Comparison of ENCODE assay signal across 2 worm cellular contexts in the genomic region with DNA sequence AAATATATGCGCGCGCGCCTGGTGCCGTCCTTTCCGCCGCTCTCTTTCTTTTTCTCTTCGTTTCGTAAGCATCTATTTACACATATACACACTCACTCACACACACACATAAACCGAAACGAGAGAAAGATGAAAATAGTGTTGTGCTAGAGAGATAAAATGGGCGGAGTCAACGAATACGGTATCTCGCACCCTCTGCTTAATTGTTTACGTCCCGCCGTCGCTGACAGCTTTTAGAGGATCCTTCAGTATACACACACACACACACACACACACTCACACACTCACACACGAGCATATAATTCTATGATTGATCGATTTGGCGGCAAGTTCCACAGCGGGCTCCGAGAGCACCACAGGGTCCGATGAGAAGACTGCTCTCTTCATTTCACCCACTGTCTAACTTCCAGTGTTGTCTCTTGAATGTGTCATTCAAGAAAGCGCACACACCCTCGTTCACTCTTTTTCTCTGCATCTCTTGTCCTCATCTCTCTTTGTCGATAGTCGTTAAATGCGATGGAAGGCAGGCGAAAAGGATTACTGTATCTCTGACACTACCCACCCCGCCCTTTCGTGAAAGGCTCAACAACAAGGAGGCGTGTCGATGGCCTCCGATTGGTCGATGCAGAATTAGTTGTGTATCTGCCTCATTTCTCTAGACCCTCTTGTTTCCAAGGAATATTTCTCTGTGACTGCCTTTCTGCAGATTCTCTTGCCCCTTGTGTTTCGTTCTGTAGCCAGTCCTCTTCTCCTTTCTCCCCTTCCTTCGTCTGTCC.
A peak's percentile ranks its signal among the peaks of the same experiment; 100 is the strongest.
TF ChIP-seq lines count a peak whose summit lies in the region.

No protein-coding gene starts in this region.

TF ChIP-seq in whole organism, L1 larva, 84 proteins besides CTCF, POLR2A, EP300 and RAD21 (continued from another document):
- TF ChIP-seq unc-130 (tag; optimal IDR thresholded peaks at IDR 0.05; lab: Kevin White, UChicago) (no peak), pag-3 (tag; optimal IDR thresholded peaks at IDR 0.05; lab: Kevin White, UChicago; ENCODE audit: borderline replicate concordance, insufficient read depth) (no peak), nhr-77 (tag; optimal IDR thresholded peaks at IDR 0.05; lab: Kevin White, UChicago) (peak; percentile 89), nhr-11 (tag; optimal IDR thresholded peaks at IDR 0.05; lab: Kevin White, UChicago) (peak; percentile 82), lin-13 (GFP tag; optimal IDR thresholded peaks at IDR 0.05; lab: Kevin White, UChicago) (peak; percentile 92), unc-98 (GFP tag; IDR thresholded peaks at IDR 0.05; lab: Robert Waterston, UW) (0 out of 2 replicates have a peak, but pooled peaks have one; percentile 16), nhr-28 (tag; optimal IDR thresholded peaks at IDR 0.05; lab: Kevin White, UChicago) (no peak), unc-62 (GFP tag; optimal IDR thresholded peaks at IDR 0.05; lab: Kevin White, UChicago) (no peak), nhr-47 (tag; optimal IDR thresholded peaks at IDR 0.05; lab: Kevin White, UChicago) (peak; percentile 95), mef-2 (tag; optimal IDR thresholded peaks at IDR 0.05; lab: Kevin White, UChicago) (peak; percentile 40), pqm-1 (tag; optimal IDR thresholded peaks at IDR 0.05; lab: Kevin White, UChicago) (no peak), egl-27 (tag; optimal IDR thresholded peaks at IDR 0.05; lab: Kevin White, UChicago) (peak; percentile 32 to 77), unc-30 (tag; optimal IDR thresholded peaks at IDR 0.05; lab: Kevin White, UChicago) (no peak), nhr-85 (tag; lab: Kevin White, UChicago) (peak; percentile 95), ceh-63 (GFP tag; optimal IDR thresholded peaks at IDR 0.05; lab: Kevin White, UChicago) (peak; percentile 49), nhr-20 (tag; optimal IDR thresholded peaks at IDR 0.05; lab: Kevin White, UChicago) (peak; percentile 95), lin-35 (GFP tag; optimal IDR thresholded peaks at IDR 0.05; lab: Kevin White, UChicago) (peak; percentile 77 to 83), hpl-2 (GFP tag; optimal IDR thresholded peaks at IDR 0.05; lab: Kevin White, UChicago) (peak; percentile 68), mab-9 (GFP tag; IDR thresholded peaks at IDR 0.05; lab: Robert Waterston, UW) (no peak; the same call in none of the 2 replicates), F16B12.6 (tag; optimal IDR thresholded peaks at IDR 0.05; lab: Kevin White, UChicago) (no peak), C04F5.9 (tag; optimal IDR thresholded peaks at IDR 0.05; lab: Kevin White, UChicago) (peak; percentile 73), vab-15 (tag; optimal IDR thresholded peaks at IDR 0.05; lab: Kevin White, UChicago) (peak; percentile 51), sptf-1 (tag; optimal IDR thresholded peaks at IDR 0.05; lab: Kevin White, UChicago) (no peak), sox-4 (tag; optimal IDR thresholded peaks at IDR 0.05; lab: Kevin White, UChicago) (peak; percentile 37), tbx-2 (tag; optimal IDR thresholded peaks at IDR 0.05; lab: Kevin White, UChicago) (peak; percentile 97), lin-39 (tag; optimal IDR thresholded peaks at IDR 0.05; lab: Kevin White, UChicago) (peak; percentile 84), grh-1 (GFP tag; IDR thresholded peaks at IDR 0.05; lab: Robert Waterston, UW) (peak; percentile 75), fkh-10 (GFP tag; optimal IDR thresholded peaks at IDR 0.05; lab: Kevin White, UChicago) (peak; percentile 89), nhr-71 (tag; optimal IDR thresholded peaks at IDR 0.05; lab: Kevin White, UChicago) (peak; percentile 98), nhr-19 (GFP tag; conservative IDR thresholded peaks at IDR 0.05; lab: Robert Waterston, UW) (peak; percentile 91)

TF ChIP-seq in whole organism, young adult, 124 proteins besides CTCF, POLR2A, EP300 and RAD21 (continued from another document):
- TF ChIP-seq pbrm-1 (GFP tag; IDR thresholded peaks at IDR 0.05; lab: Robert Waterston, UW) = peak; percentile 34; the same call in 1 of the 2 replicates
- TF ChIP-seq D2030.7 (GFP tag; IDR thresholded peaks at IDR 0.05; lab: Robert Waterston, UW) = no peak
- no peak for TF ChIP-seq attf-3 (GFP tag; conservative IDR thresholded peaks at IDR 0.05; lab: Robert Waterston, UW)
- TF ChIP-seq hrde-1 (tag; optimal IDR thresholded peaks at IDR 0.05; lab: Kevin White, UChicago; ENCODE audit: borderline replicate concordance) = no peak
- no peak for TF ChIP-seq Y53F4B.3 (GFP tag; IDR thresholded peaks at IDR 0.05; lab: Robert Waterston, UW)
- TF ChIP-seq Y53G8AR.9 (GFP tag; conservative IDR thresholded peaks at IDR 0.05; lab: Robert Waterston, UW) = peak; percentile 61; the same call in 1 of the 2 replicates
- peak; percentile 53; the same call in 1 of the 2 replicates for TF ChIP-seq ekl-4 (GFP tag; IDR thresholded peaks at IDR 0.05; lab: Robert Waterston, UW)
- TF ChIP-seq ceh-58 (GFP tag; IDR thresholded peaks at IDR 0.05; lab: Robert Waterston, UW) = no peak
- TF ChIP-seq F49E8.2 (tag; optimal IDR thresholded peaks at IDR 0.05; lab: Kevin White, UChicago; ENCODE audit: insufficient read depth) = no peak
- TF ChIP-seq let-607 (tag; optimal IDR thresholded peaks at IDR 0.05; lab: Kevin White, UChicago) = peak; percentile 42 to 88
- peak; percentile 62; the same call in 1 of the 2 replicates for TF ChIP-seq K11D2.4 (GFP tag; IDR thresholded peaks at IDR 0.05; lab: Robert Waterston, UW)
- TF ChIP-seq dpl-1 (GFP tag; optimal IDR thresholded peaks at IDR 0.05; lab: Kevin White, UChicago) = no peak
- TF ChIP-seq akir-1 (GFP tag; optimal IDR thresholded peaks at IDR 0.05; lab: Kevin White, UChicago) = peak; percentile 34
- peak; percentile 45 for TF ChIP-seq tbp1 (GFP tag; optimal IDR thresholded peaks at IDR 0.05; lab: Kevin White, UChicago)
- no peak for TF ChIP-seq bed-2 (GFP tag; IDR thresholded peaks at IDR 0.05; lab: Robert Waterston, UW)
- TF ChIP-seq nhr-27 (tag; optimal IDR thresholded peaks at IDR 0.05; lab: Kevin White, UChicago) = no peak
- no peak for TF ChIP-seq ama-1 (optimal IDR thresholded peaks at IDR 0.05; lab: Kevin White, UChicago)
- TF ChIP-seq ama-1 (GFP tag; optimal IDR thresholded peaks at IDR 0.05; lab: Kevin White, UChicago) = no peak
- no peak for TF ChIP-seq sptf-2 (GFP tag; optimal IDR thresholded peaks at IDR 0.05; lab: Kevin White, UChicago)
- TF ChIP-seq mel-28 (tag; optimal IDR thresholded peaks at IDR 0.05; lab: Kevin White, UChicago; ENCODE audit: borderline replicate concordance) = no peak
- TF ChIP-seq snpc-3.4 (tag; optimal IDR thresholded peaks at IDR 0.05; lab: Kevin White, UChicago) = no peak
- TF ChIP-seq mcd-1 (GFP tag; IDR thresholded peaks at IDR 0.05; lab: Robert Waterston, UW) = peak; percentile 73
- TF ChIP-seq Y95B8A.8 (GFP tag; IDR thresholded peaks at IDR 0.05; lab: Robert Waterston, UW) = no peak
- no peak for TF ChIP-seq aptf-3 (GFP tag; IDR thresholded peaks at IDR 0.05; lab: Robert Waterston, UW)
- no peak for TF ChIP-seq aptf-2 (GFP tag; conservative IDR thresholded peaks at IDR 0.05; lab: Robert Waterston, UW)
- no peak for TF ChIP-seq ztf-6 (GFP tag; IDR thresholded peaks at IDR 0.05; lab: Robert Waterston, UW)
- TF ChIP-seq gei-17 (GFP tag; optimal IDR thresholded peaks at IDR 0.05; lab: Kevin White, UChicago) = peak; percentile 54
